Worm (Caenorhabditis elegans): Measurements from ENCODE around the gene F56D6.6.

Gene F56D6.6

DNA sequence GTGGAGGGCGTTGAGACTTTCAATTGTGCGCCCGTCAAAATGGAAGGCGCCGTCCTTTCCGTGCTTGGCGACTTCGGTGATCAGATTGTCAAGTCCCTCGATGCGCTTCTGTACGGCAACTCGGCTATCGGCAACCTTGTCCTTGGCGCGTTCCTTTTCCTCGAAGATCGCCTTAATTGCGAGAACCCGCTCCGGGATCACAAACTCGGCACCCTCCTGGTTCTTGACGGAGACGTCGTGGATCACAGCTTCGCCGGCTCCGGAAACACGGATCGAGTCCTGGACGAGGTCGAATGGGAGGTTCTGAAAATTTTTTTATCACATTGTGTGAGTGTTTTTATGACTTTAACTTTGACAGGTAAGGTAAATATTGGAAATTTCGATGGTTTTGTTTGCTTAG, 29.9 kb upstream of the F56D6.6 start:
- TF ChIP-seq ceh-31 (tag; optimal IDR thresholded peaks at IDR 0.05): no peak
- TF ChIP-seq nhr-232 (tag; optimal IDR thresholded peaks at IDR 0.05): no peak
- TF ChIP-seq elt-4 (tag; optimal IDR thresholded peaks at IDR 0.05): no peak
- no peak for TF ChIP-seq lim-6 (tag; optimal IDR thresholded peaks at IDR 0.05)
- no peak for TF ChIP-seq ceh-22 (tag; optimal IDR thresholded peaks at IDR 0.05)
- TF ChIP-seq ceh-2 (tag; optimal IDR thresholded peaks at IDR 0.05): no peak
- TF ChIP-seq F13H6.1 (tag; optimal IDR thresholded peaks at IDR 0.05): no peak
- TF ChIP-seq hlh-8 (tag; optimal IDR thresholded peaks at IDR 0.05): no peak
- no peak for TF ChIP-seq syd-9 (tag; optimal IDR thresholded peaks at IDR 0.05)
- TF ChIP-seq dve-1 (tag; optimal IDR thresholded peaks at IDR 0.05): no peak
- TF ChIP-seq hlh-15 (tag; optimal IDR thresholded peaks at IDR 0.05): no peak
- TF ChIP-seq ceh-18 (tag; optimal IDR thresholded peaks at IDR 0.05): no peak
- TF ChIP-seq sox-2 (GFP tag; IDR thresholded peaks at IDR 0.05): no peak

DNA sequence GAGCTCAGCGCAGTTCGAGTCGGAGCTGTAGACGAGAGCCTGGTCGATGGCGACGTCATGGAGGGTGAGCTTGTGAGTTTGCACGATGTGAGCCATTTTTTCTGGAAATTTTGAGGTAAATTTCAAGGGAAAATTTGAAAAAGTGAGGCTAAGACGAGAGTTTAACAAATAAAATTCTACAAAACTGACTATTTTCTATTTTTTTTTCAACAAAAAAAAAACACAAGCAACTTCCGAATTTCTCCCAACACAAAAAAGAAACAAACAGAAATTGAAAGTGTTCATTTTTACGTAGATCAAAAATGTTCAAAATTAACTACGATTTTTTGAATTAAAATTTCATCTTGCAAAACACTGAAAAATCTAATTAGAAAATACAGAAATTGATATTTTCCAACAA, 29.3 kb upstream of the F56D6.6 start, which contains the start of gene F37C4.5:
Gene F37C4.5, minus strand, starts transcription at position 101 of the 400 bp plus-strand sequence.
- no peak for TF ChIP-seq gmeb-2 (tag; optimal IDR thresholded peaks at IDR 0.05)
- TF ChIP-seq eyg-1 (tag; optimal IDR thresholded peaks at IDR 0.05): no peak
- no peak for TF ChIP-seq ceh-18 (tag; optimal IDR thresholded peaks at IDR 0.05)
- TF ChIP-seq nhr-11 (tag; optimal IDR thresholded peaks at IDR 0.05): no peak
- no peak for TF ChIP-seq ceh-34 (tag; optimal IDR thresholded peaks at IDR 0.05)
- TF ChIP-seq rnt-1 (tag; optimal IDR thresholded peaks at IDR 0.05): no peak
- no peak for TF ChIP-seq T23F11.4 (GFP tag; optimal IDR thresholded peaks at IDR 0.05)

DNA sequence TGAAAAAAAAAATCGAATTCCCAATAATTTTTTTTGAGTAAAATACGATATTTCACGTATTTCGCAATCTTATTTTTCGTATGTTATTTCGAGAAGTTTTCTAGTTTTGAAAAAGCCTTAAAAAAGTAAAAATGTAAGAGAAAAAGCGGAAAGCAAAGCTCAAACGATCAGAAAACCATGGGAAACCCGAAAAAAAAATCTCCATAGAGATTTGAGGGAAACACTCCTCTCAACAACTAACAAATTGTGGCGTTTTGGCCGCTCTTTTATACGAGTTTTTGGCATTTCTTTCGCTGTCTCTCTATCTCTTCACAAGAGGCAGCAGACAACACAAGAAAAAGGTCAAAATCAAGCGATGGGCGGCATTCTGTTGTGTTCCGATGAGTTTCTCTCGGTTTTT, 28.6 kb upstream of the F56D6.6 start:
- TF ChIP-seq gmeb-2 (tag; optimal IDR thresholded peaks at IDR 0.05) (peak; percentile 5), npax-4 (tag; optimal IDR thresholded peaks at IDR 0.05) (no peak)

DNA sequence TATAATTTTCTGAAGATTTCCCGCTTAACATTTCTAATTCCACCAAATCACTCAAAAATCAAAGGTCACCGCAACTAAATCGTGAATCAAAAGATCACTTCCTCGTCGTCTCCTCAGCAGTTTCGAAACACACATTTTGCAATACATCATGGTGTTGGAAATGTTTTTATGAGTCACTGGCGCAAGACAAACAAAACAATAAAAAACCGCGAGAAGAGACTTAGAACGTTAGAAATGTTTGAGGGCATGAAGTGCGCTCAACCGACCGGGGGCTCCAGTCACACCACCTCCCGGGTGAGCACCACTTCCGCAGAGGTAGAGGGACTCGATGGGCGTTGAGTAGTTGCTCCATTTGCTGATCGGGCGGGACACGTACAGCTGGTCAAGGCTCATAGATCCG, 27.8 kb upstream of the F56D6.6 start:
- TF ChIP-seq elt-2 (tag; optimal IDR thresholded peaks at IDR 0.05) (no peak), C08G9.2 (tag; optimal IDR thresholded peaks at IDR 0.05) (no peak), ceh-48 (tag; optimal IDR thresholded peaks at IDR 0.05) (no peak), dmd-4 (tag; optimal IDR thresholded peaks at IDR 0.05; ENCODE audit: borderline replicate concordance) (no peak), ceh-34 (tag; optimal IDR thresholded peaks at IDR 0.05) (no peak), ceh-6 (GFP tag; optimal IDR thresholded peaks at IDR 0.05) (no peak), rnt-1 (tag; optimal IDR thresholded peaks at IDR 0.05) (no peak), gmeb-2 (tag; optimal IDR thresholded peaks at IDR 0.05) (no peak), fkh-6 (tag; optimal IDR thresholded peaks at IDR 0.05) (no peak), tbx-7 (tag; optimal IDR thresholded peaks at IDR 0.05) (no peak)

DNA sequence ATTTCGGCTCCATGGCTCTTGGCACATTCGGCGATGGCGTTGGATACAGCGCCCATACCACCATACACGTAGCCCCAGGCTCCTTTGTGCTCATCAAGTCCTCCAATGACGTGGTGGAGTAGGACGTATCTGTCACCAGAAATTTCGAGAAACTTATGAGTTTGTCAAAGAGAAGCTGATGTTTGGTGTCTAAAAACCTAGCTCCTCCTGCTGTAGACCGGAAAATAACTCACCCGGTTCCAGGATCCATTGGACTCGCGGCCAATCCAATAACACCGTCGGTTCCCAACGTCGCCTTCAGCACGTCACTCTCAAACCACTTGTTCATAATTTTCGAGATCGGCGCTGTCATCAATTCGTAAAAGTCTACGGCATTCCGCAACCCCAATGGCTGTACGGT, 26.1 kb upstream of the F56D6.6 start:
- no peak for TF ChIP-seq mec-3 (tag; optimal IDR thresholded peaks at IDR 0.05; ENCODE audit: borderline replicate concordance)
- no peak for TF ChIP-seq unc-3 (GFP tag; conservative IDR thresholded peaks at IDR 0.05)
- no peak for TF ChIP-seq unc-3 (tag; optimal IDR thresholded peaks at IDR 0.05)
- no peak for TF ChIP-seq madf-2 (tag; optimal IDR thresholded peaks at IDR 0.05)
- no peak for TF ChIP-seq npax-4 (tag; optimal IDR thresholded peaks at IDR 0.05)
- TF ChIP-seq pha-2 (tag; optimal IDR thresholded peaks at IDR 0.05): no peak
- no peak for TF ChIP-seq ceh-24 (tag; optimal IDR thresholded peaks at IDR 0.05)
- TF ChIP-seq hlh-30 (tag; optimal IDR thresholded peaks at IDR 0.05; ENCODE audit: insufficient read depth): no peak
- no peak for TF ChIP-seq nfya-1 (tag; optimal IDR thresholded peaks at IDR 0.05)
- no peak for TF ChIP-seq fax-1 (tag; optimal IDR thresholded peaks at IDR 0.05)
- no peak for TF ChIP-seq ets-4 (tag; optimal IDR thresholded peaks at IDR 0.05)
- TF ChIP-seq ama-1 (optimal IDR thresholded peaks at IDR 0.05): no peak
- no peak for TF ChIP-seq unc-55 (GFP tag; optimal IDR thresholded peaks at IDR 0.05)
